Fruit fly (Drosophila melanogaster) S2 (cell line): Measurements from ENCODE around the gene CG15353.

Experiments used
- CG8478 ChIP-seq: fragments of >200 bp; optimal IDR thresholded peaks from 2 replicates; lab custom pipeline; 2018
- CTCF ChIP-seq, 2 experiments: fragments of >200 bp; optimal IDR thresholded peaks; 2 replicates each; lab custom pipeline; 2018

DNA sequence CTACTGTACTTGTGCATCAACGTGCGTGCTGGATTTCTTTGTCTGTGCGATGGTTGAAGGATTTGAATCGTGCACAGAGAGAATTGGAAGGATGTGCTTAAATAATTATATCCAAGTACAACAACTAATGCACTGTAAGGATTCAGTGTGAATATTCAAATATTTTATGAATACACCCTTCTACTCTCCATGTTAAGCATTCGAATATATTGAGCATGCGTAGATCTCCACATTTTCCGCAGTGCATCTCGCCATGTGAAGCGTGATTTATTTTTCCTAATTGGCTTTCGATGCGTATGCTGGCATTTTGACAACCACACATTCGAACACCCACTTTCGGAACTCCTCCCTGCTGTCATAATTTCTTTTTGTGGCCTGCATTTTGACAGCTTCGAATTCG lies 46.9 kb downstream of the CG15353 start:
- TF ChIP-seq CG8478 (lab: Kevin White, UChicago) (no peak), CTCF (optimal IDR thresholded peaks at IDR 0.05; lab: Kevin White, UChicago) (no peak)
